Fruit fly (Drosophila melanogaster) whole organism, pupa: ENCODE results near the gene Klp67A.

ENCODE experiments used
- CG10348 ChIP-seq: fragments of 200-800 bp; sonication (Bioruptor generic); IDR thresholded peaks from 2 replicates; pipeline ENCODE4 v1.3.6; 2022; ENCODE audit warnings: missing biosample characterization, missing genetic modification characterization
- CG13204 ChIP-seq: fragments of 200-800 bp; sonication (Bioruptor generic); optimal IDR thresholded peaks from 2 replicates; lab custom pipeline; 2018; ENCODE audit warnings: missing biosample characterization, mild to moderate bottlenecking, missing genetic modification characterization, moderate library complexity
- CG14655 ChIP-seq: fragments of 200-800 bp; sonication (Bioruptor generic); optimal IDR thresholded peaks from 3 replicates; lab custom pipeline; 2017; ENCODE audit warnings: mild to moderate bottlenecking, missing biosample characterization, missing genetic modification reagents, missing genetic modification characterization
- CG17806 ChIP-seq: fragments of 200-800 bp; sonication (Bioruptor generic); optimal IDR thresholded peaks from 2 replicates; lab custom pipeline; 2018; ENCODE audit warnings: missing biosample characterization, mild to moderate bottlenecking, missing genetic modification characterization, moderate library complexity
- CG32121 ChIP-seq: fragments of 200-800 bp; sonication (Bioruptor generic); IDR thresholded peaks from 2 replicates; pipeline ENCODE4 v1.3.6; 2022; ENCODE audit warnings: missing biosample characterization, missing genetic modification characterization
- CG4496 ChIP-seq: fragments of 200-800 bp; sonication (Bioruptor generic); IDR thresholded peaks from 3 replicates; pipeline ENCODE4 v1.3.6; 2022; ENCODE audit warnings: missing biosample characterization, missing genetic modification characterization
- CG8159 ChIP-seq: fragments of 200-800 bp; sonication (Bioruptor generic); optimal IDR thresholded peaks from 3 replicates; lab custom pipeline; 2018; ENCODE audit warnings: missing biosample characterization, mild to moderate bottlenecking, missing genetic modification characterization, moderate library complexity
- CG8301 ChIP-seq: fragments of 200-800 bp; sonication (Bioruptor generic); optimal IDR thresholded peaks from 2 replicates; lab custom pipeline; 2018; ENCODE audit warnings: missing biosample characterization, mild to moderate bottlenecking, missing genetic modification characterization
- EcR ChIP-seq: fragments of 200-800 bp; sonication (Bioruptor generic); optimal IDR thresholded peaks from 3 replicates; lab custom pipeline; 2019; ENCODE audit warnings: missing biosample characterization, missing genetic modification characterization, mild to moderate bottlenecking, moderate library complexity, missing genetic modification reagents
- Pif1A ChIP-seq: fragments of 200-800 bp; sonication (Bioruptor generic); optimal IDR thresholded peaks from 3 replicates; lab custom pipeline; 2016; ENCODE audit warnings: missing biosample characterization, missing genetic modification characterization
- Pif1B ChIP-seq: fragments of 200-800 bp; sonication (Bioruptor generic); optimal IDR thresholded peaks from 3 replicates; lab custom pipeline; 2016; ENCODE audit warnings: missing biosample characterization, missing genetic modification characterization
- Snoo ChIP-seq: fragments of 200-800 bp; sonication (Bioruptor generic); optimal IDR thresholded peaks from 3 replicates; lab custom pipeline; 2017; ENCODE audit warnings: missing biosample characterization, mild to moderate bottlenecking, missing genetic modification characterization, inconsistent platforms
- fd96Ca ChIP-seq: fragments of 200-800 bp; sonication (Bioruptor generic); IDR thresholded peaks from 3 replicates; pipeline ENCODE4 v1.3.6; 2022; ENCODE audit warnings: missing biosample characterization, missing genetic modification characterization
- gl ChIP-seq: fragments of 200-800 bp; sonication (Bioruptor generic); optimal IDR thresholded peaks from 2 replicates; lab custom pipeline; 2018; ENCODE audit warnings: missing biosample characterization, mild to moderate bottlenecking, missing genetic modification characterization

DNA sequence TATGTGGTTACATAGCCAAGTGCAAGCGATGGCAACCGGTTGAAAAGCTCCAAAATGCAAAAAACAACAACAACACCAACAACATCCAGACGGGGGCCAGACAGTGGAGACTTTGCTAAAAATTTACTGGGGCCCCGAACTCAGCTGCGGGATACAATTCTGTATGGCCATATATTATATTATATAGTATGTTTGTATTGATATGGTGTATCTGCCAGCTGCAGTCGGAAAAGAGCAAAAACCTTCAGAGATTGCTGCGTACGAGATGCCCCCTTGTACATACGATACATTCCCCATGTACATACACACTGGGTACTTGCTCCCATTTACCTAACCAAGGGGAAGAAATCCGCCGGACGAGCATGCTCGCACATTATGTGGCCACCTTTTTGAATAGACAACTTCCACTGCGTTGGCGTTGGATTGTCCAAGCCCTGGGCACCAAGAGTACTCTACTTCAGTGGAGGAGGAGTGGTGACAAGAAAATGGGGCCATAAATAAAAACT is 13.6 kb upstream of the Klp67A start:
- TF ChIP-seq fd96Ca (GFP tag; lab: Robert Waterston, UW) = no peak
- TF ChIP-seq Pif1B (GFP tag; lab: Kevin White, UChicago) = no peak
- TF ChIP-seq CG8301 (tag; lab: Kevin White, UChicago) = no peak
- no peak for TF ChIP-seq CG14655 (GFP tag; lab: Kevin White, UChicago)
- no peak for TF ChIP-seq CG4496 (GFP tag; lab: Robert Waterston, UW)
- TF ChIP-seq Pif1A (GFP tag; lab: Kevin White, UChicago) = no peak
- TF ChIP-seq EcR = peak; percentile 88
- TF ChIP-seq Snoo (tag; lab: Kevin White, UChicago) = peak; percentile 76
- no peak for TF ChIP-seq CG17806 (tag; lab: Kevin White, UChicago)
- TF ChIP-seq CG8159 (tag; lab: Kevin White, UChicago) = no peak
- TF ChIP-seq CG32121 (GFP tag; lab: Robert Waterston, UW) = no peak
- no peak for TF ChIP-seq CG13204
- TF ChIP-seq CG10348 = no peak
- TF ChIP-seq gl (tag; lab: Kevin White, UChicago) = no peak
